Fruit fly (Drosophila melanogaster) whole organism, embryonic: Measurements from ENCODE around the gene Golgin84.
A peak's percentile ranks its signal among the peaks of the same experiment; 100 is the strongest.

Experiments
- CG1024 ChIP-seq: fragments of 200-800 bp; sonication (Bioruptor generic); IDR thresholded peaks from 2 replicates; pipeline ENCODE4 v1.3.6; 2022; ENCODE audit warnings: missing biosample characterization, missing genetic modification characterization
- CG10321 ChIP-seq: fragments of 200-800 bp; sonication (Bioruptor generic); IDR thresholded peaks from 2 replicates; pipeline ENCODE4 v1.3.6; 2022; ENCODE audit warnings: missing biosample characterization, missing genetic modification characterization
- CG10366 ChIP-seq: fragments of 200-800 bp; sonication (Bioruptor generic); IDR thresholded peaks from 2 replicates; pipeline ENCODE4 v1.3.6; 2022; ENCODE audit warnings: missing biosample characterization, missing genetic modification characterization
- CG10462 ChIP-seq: fragments of 200-800 bp; sonication (Bioruptor generic); optimal IDR thresholded peaks from 2 replicates; lab custom pipeline; 2016; ENCODE audit warnings: missing biosample characterization, missing genetic modification characterization
- CG11247 ChIP-seq: fragments of 200-800 bp; sonication (Bioruptor generic); IDR thresholded peaks from 2 replicates; pipeline ENCODE4 v1.3.6; 2022; ENCODE audit warnings: missing biosample characterization, missing genetic modification characterization
- CG11504 ChIP-seq: fragments of 200-800 bp; sonication (Bioruptor generic); optimal IDR thresholded peaks from 3 replicates; lab custom pipeline; 2019; ENCODE audit warnings: missing biosample characterization, mild to moderate bottlenecking, missing genetic modification characterization, moderate library complexity
- CG12219 ChIP-seq: fragments of 200-800 bp; sonication (Bioruptor generic); optimal IDR thresholded peaks from 3 replicates; lab custom pipeline; 2018; ENCODE audit warnings: missing biosample characterization, mild to moderate bottlenecking, missing genetic modification characterization
- CG14965 ChIP-seq: fragments of 200-800 bp; sonication (Bioruptor generic); optimal IDR thresholded peaks from 2 replicates; lab custom pipeline; 2016; ENCODE audit warnings: missing biosample characterization, missing genetic modification characterization, borderline replicate concordance
- CG16779 ChIP-seq: fragments of 200-800 bp; sonication (Bioruptor generic); IDR thresholded peaks from 2 replicates; pipeline ENCODE4 v1.3.6; 2022; ENCODE audit warnings: missing biosample characterization, missing genetic modification characterization
- CG17912 ChIP-seq: fragments of 200-800 bp; sonication (Bioruptor generic); optimal IDR thresholded peaks from 2 replicates; lab custom pipeline; 2018; ENCODE audit warnings: missing biosample characterization, mild to moderate bottlenecking, missing genetic modification characterization
- CG18764 ChIP-seq: fragments of 200-800 bp; sonication (Bioruptor generic); optimal IDR thresholded peaks from 3 replicates; lab custom pipeline; 2016; ENCODE audit warnings: missing biosample characterization, missing genetic modification characterization
- CG2116 ChIP-seq: fragments of 200-800 bp; sonication (Bioruptor generic); optimal IDR thresholded peaks from 3 replicates; lab custom pipeline; 2018; ENCODE audit warnings: missing biosample characterization, mild to moderate bottlenecking, missing genetic modification characterization
- CG3847 ChIP-seq: fragments of 200-800 bp; sonication (Bioruptor generic); IDR thresholded peaks from 2 replicates; pipeline ENCODE4 v1.3.6; 2022; ENCODE audit warnings: missing biosample characterization, missing genetic modification characterization
- CG4404 ChIP-seq: fragments of 200-800 bp; sonication (Bioruptor generic); IDR thresholded peaks from 2 replicates; pipeline ENCODE4 v1.3.6; 2022; ENCODE audit warnings: missing biosample characterization, missing genetic modification characterization
- CG6175 ChIP-seq: fragments of 200-800 bp; sonication (Bioruptor generic); IDR thresholded peaks from 3 replicates; pipeline ENCODE4 v1.3.6; 2022; ENCODE audit warnings: missing biosample characterization, missing genetic modification characterization
- CG6272 ChIP-seq: fragments of 200-800 bp; sonication (Bioruptor generic); IDR thresholded peaks from 2 replicates; pipeline ENCODE4 v1.3.6; 2022; ENCODE audit warnings: missing biosample characterization, missing genetic modification characterization
- CG9215 ChIP-seq: fragments of 200-800 bp; sonication (Bioruptor generic); IDR thresholded peaks from 2 replicates; pipeline ENCODE4 v1.3.6; 2022; ENCODE audit warnings: missing biosample characterization, missing genetic modification characterization
- CG9797 ChIP-seq: fragments of 200-800 bp; sonication (Bioruptor generic); optimal IDR thresholded peaks from 3 replicates; lab custom pipeline; 2018; ENCODE audit warnings: missing biosample characterization, mild to moderate bottlenecking, missing genetic modification characterization
- CG9817 ChIP-seq: fragments of 200-800 bp; sonication (Bioruptor generic); optimal IDR thresholded peaks from 2 replicates; lab custom pipeline; 2018; ENCODE audit warnings: missing biosample characterization, mild to moderate bottlenecking, missing genetic modification characterization, moderate library complexity
- Dll ChIP-seq: fragments of 200-800 bp; sonication (Bioruptor generic); IDR thresholded peaks from 4 replicates; pipeline ENCODE4 v1.3.6; 2022; ENCODE audit warnings: missing biosample characterization, missing genetic modification characterization; ENCODE audit not compliant: partially characterized antibody
- Dref ChIP-seq: fragments of 200-800 bp; sonication (Bioruptor generic); IDR thresholded peaks from 2 replicates; pipeline ENCODE4 v1.3.6; 2022; ENCODE audit warnings: missing biosample characterization, missing genetic modification characterization
- E2f1 ChIP-seq: fragments of 200-800 bp; sonication (Bioruptor generic); IDR thresholded peaks from 2 replicates; pipeline ENCODE4 v1.3.6; 2022; ENCODE audit warnings: missing biosample characterization, missing genetic modification characterization
- E2f2 ChIP-seq: fragments of 200-800 bp; sonication (Bioruptor generic); IDR thresholded peaks from 2 replicates; pipeline ENCODE4 v1.3.6; 2022; ENCODE audit warnings: missing biosample characterization, missing genetic modification characterization
- Elba2 ChIP-seq: fragments of 200-800 bp; sonication (Bioruptor generic); optimal IDR thresholded peaks from 3 replicates; lab custom pipeline; 2016; ENCODE audit warnings: missing biosample characterization, missing genetic modification characterization
- Gsc ChIP-seq: fragments of 200-800 bp; sonication (Bioruptor generic); IDR thresholded peaks from 2 replicates; pipeline ENCODE4 v1.3.6; 2022; ENCODE audit warnings: missing biosample characterization, missing genetic modification characterization
- HLH4C ChIP-seq: fragments of 200-800 bp; sonication (Bioruptor generic); IDR thresholded peaks from 3 replicates; pipeline ENCODE4 v1.3.6; 2022; ENCODE audit warnings: missing biosample characterization, missing genetic modification characterization; ENCODE audit not compliant: partially characterized antibody
- HmgZ ChIP-seq: fragments of 200-800 bp; sonication (Bioruptor generic); optimal IDR thresholded peaks from 2 replicates; lab custom pipeline; 2018; ENCODE audit warnings: missing biosample characterization, mild to moderate bottlenecking, missing genetic modification characterization
- Hmx ChIP-seq: fragments of 200-800 bp; sonication (Bioruptor generic); optimal IDR thresholded peaks from 2 replicates; lab custom pipeline; 2016; ENCODE audit warnings: missing biosample characterization, missing genetic modification characterization
- MESR4 ChIP-seq: fragments of 200-800 bp; sonication (Bioruptor generic); optimal IDR thresholded peaks from 2 replicates; lab custom pipeline; 2018; ENCODE audit warnings: missing biosample characterization, mild to moderate bottlenecking, missing genetic modification characterization, moderate library complexity
- Myb ChIP-seq: fragments of 200-800 bp; sonication (Bioruptor generic); optimal IDR thresholded peaks from 2 replicates; lab custom pipeline; 2016; ENCODE audit warnings: missing biosample characterization, missing genetic modification characterization
- Ptx1 ChIP-seq: fragments of 200-800 bp; sonication (Bioruptor generic); IDR thresholded peaks from 2 replicates; pipeline ENCODE4 v1.3.6; 2022; ENCODE audit warnings: missing biosample characterization, missing genetic modification characterization
- Ravus ChIP-seq: fragments of 200-800 bp; sonication (Bioruptor generic); IDR thresholded peaks from 2 replicates; pipeline ENCODE4 v1.3.6; 2022; ENCODE audit warnings: missing biosample characterization, missing genetic modification characterization
- Xrp1 ChIP-seq: fragments of 200-800 bp; sonication (Bioruptor generic); IDR thresholded peaks from 2 replicates; pipeline ENCODE4 v1.3.6; 2022; ENCODE audit warnings: missing biosample characterization, missing genetic modification characterization
- YL-1 ChIP-seq: fragments of 200-800 bp; sonication (Bioruptor generic); optimal IDR thresholded peaks from 3 replicates; lab custom pipeline; 2017; ENCODE audit warnings: missing biosample characterization, mild to moderate bottlenecking, missing genetic modification characterization
- ab ChIP-seq: fragments of 200-800 bp; sonication (Bioruptor generic); optimal IDR thresholded peaks from 2 replicates; lab custom pipeline; 2016; ENCODE audit warnings: missing biosample characterization, missing genetic modification characterization
- chinmo ChIP-seq: fragments of 200-800 bp; sonication (Bioruptor generic); IDR thresholded peaks from 4 replicates; pipeline ENCODE4 v1.3.6; 2022; ENCODE audit warnings: missing biosample characterization, missing genetic modification characterization; ENCODE audit not compliant: partially characterized antibody
- hkb ChIP-seq, 2 experiments: fragments of 200-800 bp in 1 of 2; fragments of >200 bp in 1 of 2; sonication (Bioruptor generic) in 1 of 2; IDR thresholded peaks in 1 of 2; optimal IDR thresholded peaks in 1 of 2; 2 replicates each; pipeline versions ENCODE4 v1.3.6 to Lab custom; 2017 to 2022; ENCODE audit warnings: missing biosample characterization in 1 of 2, missing genetic modification characterization in 1 of 2
- knrl ChIP-seq: fragments of 200-800 bp; sonication (Bioruptor generic); IDR thresholded peaks from 3 replicates; pipeline ENCODE4 v1.3.6; 2022; ENCODE audit warnings: missing biosample characterization, missing genetic modification characterization; ENCODE audit not compliant: partially characterized antibody
- maf-S ChIP-seq: fragments of 200-800 bp; sonication (Bioruptor generic); optimal IDR thresholded peaks from 2 replicates; lab custom pipeline; 2016; ENCODE audit warnings: missing biosample characterization, missing genetic modification characterization
- mam ChIP-seq: fragments of 200-800 bp; sonication (Bioruptor generic); optimal IDR thresholded peaks from 3 replicates; lab custom pipeline; 2016; ENCODE audit warnings: missing biosample characterization, missing genetic modification characterization
- nau ChIP-seq: fragments of 200-800 bp; sonication (Bioruptor generic); optimal IDR thresholded peaks from 3 replicates; lab custom pipeline; 2017; ENCODE audit warnings: missing biosample characterization, mild to moderate bottlenecking, missing genetic modification characterization, missing genetic modification reagents
- pb ChIP-seq: fragments of 200-800 bp; sonication (Bioruptor generic); optimal IDR thresholded peaks from 3 replicates; lab custom pipeline; 2016; ENCODE audit warnings: missing biosample characterization, missing genetic modification characterization
- pita ChIP-seq: fragments of 200-800 bp; sonication (Bioruptor generic); optimal IDR thresholded peaks from 2 replicates; lab custom pipeline; 2017; ENCODE audit warnings: missing biosample characterization, mild to moderate bottlenecking, missing genetic modification characterization
- schlank ChIP-seq: fragments of 200-800 bp; sonication (Bioruptor generic); optimal IDR thresholded peaks from 2 replicates; lab custom pipeline; 2018; ENCODE audit warnings: missing biosample characterization, mild to moderate bottlenecking, missing genetic modification characterization
- sisA ChIP-seq: fragments of 200-800 bp; sonication (Bioruptor generic); IDR thresholded peaks from 2 replicates; pipeline ENCODE4 v1.3.6; 2022; ENCODE audit warnings: missing biosample characterization, missing genetic modification characterization
- ttk ChIP-seq: fragments of 200-800 bp; sonication (Bioruptor generic); IDR thresholded peaks from 2 replicates; pipeline ENCODE4 v2.1.2; 2022; ENCODE audit warnings: missing biosample characterization, missing genetic modification characterization
- vnd ChIP-seq: fragments of 200-800 bp; sonication (Bioruptor generic); IDR thresholded peaks from 3 replicates; pipeline ENCODE4 v1.3.6; 2022; ENCODE audit warnings: missing biosample characterization, missing genetic modification characterization; ENCODE audit not compliant: partially characterized antibody
- zfh1 ChIP-seq: fragments of 200-800 bp; sonication (Bioruptor generic); IDR thresholded peaks from 3 replicates; pipeline ENCODE4 v1.3.6; 2022; ENCODE audit warnings: missing biosample characterization, missing genetic modification characterization
- zfh2 ChIP-seq: fragments of 200-800 bp; sonication (Bioruptor generic); optimal IDR thresholded peaks from 2 replicates; lab custom pipeline; 2016; ENCODE audit warnings: missing biosample characterization, missing genetic modification characterization

Gene Golgin84

DNA sequence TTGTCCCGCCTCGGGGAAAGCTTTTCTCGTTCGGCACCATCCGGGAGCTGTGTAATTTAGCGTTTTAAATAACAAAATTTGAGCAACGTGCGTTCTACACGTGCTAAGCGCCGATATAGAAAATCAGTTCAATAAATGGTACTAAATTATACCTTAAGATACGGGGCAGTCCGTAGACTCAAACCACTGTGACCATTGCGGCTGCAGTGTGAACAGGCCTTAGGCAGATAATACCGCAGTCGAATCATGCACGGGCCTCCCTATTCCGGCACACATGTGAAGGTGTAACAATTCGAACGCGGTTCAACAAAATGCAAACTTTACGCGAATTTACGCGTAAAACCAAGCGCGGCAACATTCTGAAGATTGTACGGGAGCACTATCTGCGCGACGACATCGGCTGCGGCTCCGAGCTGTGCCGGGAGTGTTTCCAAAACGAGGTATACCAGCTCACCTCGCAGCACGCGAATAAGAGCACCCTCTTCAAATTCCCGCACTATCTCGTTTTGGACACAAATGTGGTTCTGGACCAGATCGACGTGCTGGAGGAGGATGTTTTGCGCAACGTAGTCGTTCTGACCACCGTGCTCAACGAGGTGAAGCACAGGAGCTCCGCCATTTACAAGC is 24.4 kb downstream of the Golgin84 start, which contains the start of the genes Rrp5 and Dis3 (continued):
- TF ChIP-seq vnd (GFP tag; lab: Robert Waterston, UW): 0 out of 3 replicates have a peak, but pooled peaks have one; percentile 26
- peak; percentile 45; the same call in 1 of the 2 replicates for TF ChIP-seq Ptx1 (GFP tag; lab: Robert Waterston, UW)
- no peak for TF ChIP-seq CG14965
- peak; percentile 44 for TF ChIP-seq CG9817 (tag; lab: Kevin White, UChicago)
- peak; percentile 86 for TF ChIP-seq MESR4 (GFP tag; lab: Kevin White, UChicago)
- peak; percentile 41 for TF ChIP-seq maf-S (GFP tag; lab: Kevin White, UChicago)
- no peak for TF ChIP-seq schlank (tag; lab: Kevin White, UChicago)
- peak; percentile 8 for TF ChIP-seq hkb (optimal IDR thresholded peaks at IDR 0.05; lab: Kevin White, UChicago)
- TF ChIP-seq hkb (GFP tag; IDR thresholded peaks at IDR 0.05; lab: Robert Waterston, UW): no peak
- TF ChIP-seq CG4404 (GFP tag; lab: Robert Waterston, UW): no peak
- TF ChIP-seq Xrp1 (GFP tag; lab: Robert Waterston, UW): peak; percentile 28; the same call in 1 of the 2 replicates
- TF ChIP-seq CG12219 (GFP tag; lab: Kevin White, UChicago): no peak
- TF ChIP-seq CG1024 (GFP tag; lab: Robert Waterston, UW): peak; percentile 91
- no peak for TF ChIP-seq nau (GFP tag; lab: Kevin White, UChicago)
- 0 out of 2 replicates have a peak, but pooled peaks have one; percentile 22 for TF ChIP-seq E2f1 (GFP tag; lab: Robert Waterston, UW)
- no peak for TF ChIP-seq pb (GFP tag; lab: Kevin White, UChicago)
- TF ChIP-seq pita (GFP tag; lab: Kevin White, UChicago): peak; percentile 69
- TF ChIP-seq CG11247 (GFP tag; lab: Robert Waterston, UW): peak; percentile 51
- TF ChIP-seq CG16779 (GFP tag; lab: Robert Waterston, UW): peak; percentile 54; the same call in 1 of the 2 replicates
- TF ChIP-seq Gsc (GFP tag; lab: Robert Waterston, UW): no peak
- TF ChIP-seq CG10462 (GFP tag; lab: Kevin White, UChicago): no peak
- peak; percentile 55 for TF ChIP-seq CG6272
- TF ChIP-seq CG3847 (GFP tag; lab: Robert Waterston, UW): peak; percentile 64; the same call in 1 of the 2 replicates
- TF ChIP-seq E2f2 (GFP tag; lab: Robert Waterston, UW): peak; percentile 67
- no peak for TF ChIP-seq Elba2 (GFP tag; lab: Kevin White, UChicago)
- TF ChIP-seq HLH4C (GFP tag; lab: Robert Waterston, UW): peak; percentile 58; the same call in 2 of the 3 replicates
- peak; percentile 73 for TF ChIP-seq Myb
- TF ChIP-seq CG10321 (GFP tag; lab: Robert Waterston, UW): no peak
- peak; percentile 51 for TF ChIP-seq zfh2 (GFP tag; lab: Kevin White, UChicago)
- peak; percentile 38; the same call in 1 of the 2 replicates for TF ChIP-seq ttk
- TF ChIP-seq sisA (GFP tag; lab: Robert Waterston, UW): peak; percentile 57
- peak; percentile 84 for TF ChIP-seq HmgZ
- 0 out of 4 replicates have a peak, but pooled peaks have one; percentile 30 for TF ChIP-seq chinmo
- TF ChIP-seq Dll (GFP tag; lab: Robert Waterston, UW): 0 out of 4 replicates have a peak, but pooled peaks have one; percentile 17
- peak; percentile 33 for TF ChIP-seq CG9215 (GFP tag; lab: Robert Waterston, UW)
- no peak for TF ChIP-seq Ravus (GFP tag; lab: Robert Waterston, UW)
- TF ChIP-seq Hmx (GFP tag; lab: Kevin White, UChicago): no peak
- TF ChIP-seq Dref (GFP tag; lab: Robert Waterston, UW): peak; percentile 58
- peak; percentile 97 for TF ChIP-seq YL-1 (GFP tag; lab: Kevin White, UChicago)
- no peak for TF ChIP-seq CG11504
- TF ChIP-seq ab (GFP tag; lab: Kevin White, UChicago): no peak
- peak; percentile 42; the same call in 1 of the 2 replicates for TF ChIP-seq CG10366 (GFP tag; lab: Robert Waterston, UW)
- TF ChIP-seq CG17912 (GFP tag; lab: Kevin White, UChicago): peak; percentile 13
- no peak for TF ChIP-seq CG18764
- TF ChIP-seq CG2116 (GFP tag; lab: Kevin White, UChicago): peak; percentile 52
- peak; percentile 16 for TF ChIP-seq mam (GFP tag; lab: Kevin White, UChicago)
- TF ChIP-seq CG9797 (GFP tag; lab: Kevin White, UChicago): peak; percentile 83
- TF ChIP-seq knrl (GFP tag; lab: Robert Waterston, UW): peak; percentile 64; the same call in 2 of the 3 replicates
- TF ChIP-seq zfh1: peak; percentile 44; the same call in 2 of the 3 replicates
- TF ChIP-seq CG6175 (GFP tag; lab: Robert Waterston, UW): no peak
